Fruit fly (Drosophila melanogaster) whole organism, pupa: ENCODE measurements around the gene nis.

Experiments used
- CG10348 ChIP-seq: fragments of 200-800 bp; sonication (Bioruptor generic); IDR thresholded peaks from 2 replicates; pipeline ENCODE4 v1.3.6; 2022; ENCODE audit warnings: missing biosample characterization, missing genetic modification characterization
- CG12605 ChIP-seq: fragments of 200-800 bp; sonication (Bioruptor generic); IDR thresholded peaks from 2 replicates; pipeline ENCODE4 v1.3.6; 2022; ENCODE audit warnings: missing biosample characterization, missing genetic modification characterization
- CG13204 ChIP-seq: fragments of 200-800 bp; sonication (Bioruptor generic); optimal IDR thresholded peaks from 2 replicates; lab custom pipeline; 2018; ENCODE audit warnings: missing biosample characterization, mild to moderate bottlenecking, missing genetic modification characterization, moderate library complexity
- CG14655 ChIP-seq: fragments of 200-800 bp; sonication (Bioruptor generic); optimal IDR thresholded peaks from 3 replicates; lab custom pipeline; 2017; ENCODE audit warnings: mild to moderate bottlenecking, missing biosample characterization, missing genetic modification reagents, missing genetic modification characterization
- CG15710 ChIP-seq: fragments of 200-800 bp; sonication (Bioruptor generic); optimal IDR thresholded peaks from 2 replicates; lab custom pipeline; 2018; ENCODE audit warnings: missing biosample characterization, mild to moderate bottlenecking, missing genetic modification characterization, moderate library complexity
- CG17806 ChIP-seq: fragments of 200-800 bp; sonication (Bioruptor generic); optimal IDR thresholded peaks from 2 replicates; lab custom pipeline; 2018; ENCODE audit warnings: missing biosample characterization, mild to moderate bottlenecking, missing genetic modification characterization, moderate library complexity
- CG32121 ChIP-seq: fragments of 200-800 bp; sonication (Bioruptor generic); IDR thresholded peaks from 2 replicates; pipeline ENCODE4 v1.3.6; 2022; ENCODE audit warnings: missing biosample characterization, missing genetic modification characterization
- CG34367 ChIP-seq: fragments of 200-800 bp; sonication (Bioruptor generic); optimal IDR thresholded peaks from 2 replicates; lab custom pipeline; 2018; ENCODE audit warnings: missing biosample characterization, mild to moderate bottlenecking, missing genetic modification characterization
- CG4496 ChIP-seq: fragments of 200-800 bp; sonication (Bioruptor generic); IDR thresholded peaks from 3 replicates; pipeline ENCODE4 v1.3.6; 2022; ENCODE audit warnings: missing biosample characterization, missing genetic modification characterization
- CG8159 ChIP-seq: fragments of 200-800 bp; sonication (Bioruptor generic); optimal IDR thresholded peaks from 3 replicates; lab custom pipeline; 2018; ENCODE audit warnings: missing biosample characterization, mild to moderate bottlenecking, missing genetic modification characterization, moderate library complexity
- CG8301 ChIP-seq: fragments of 200-800 bp; sonication (Bioruptor generic); optimal IDR thresholded peaks from 2 replicates; lab custom pipeline; 2018; ENCODE audit warnings: missing biosample characterization, mild to moderate bottlenecking, missing genetic modification characterization
- CG9948 ChIP-seq: fragments of 200-800 bp; sonication (Bioruptor generic); optimal IDR thresholded peaks from 2 replicates; lab custom pipeline; 2018; ENCODE audit warnings: missing biosample characterization, mild to moderate bottlenecking, missing genetic modification characterization, moderate library complexity
- D1 ChIP-seq: fragments of 200-800 bp; sonication (Bioruptor generic); optimal IDR thresholded peaks from 2 replicates; lab custom pipeline; 2018; ENCODE audit warnings: missing biosample characterization, mild to moderate bottlenecking, missing genetic modification characterization, moderate library complexity
- EcR ChIP-seq: fragments of 200-800 bp; sonication (Bioruptor generic); optimal IDR thresholded peaks from 3 replicates; lab custom pipeline; 2019; ENCODE audit warnings: missing biosample characterization, missing genetic modification characterization, mild to moderate bottlenecking, moderate library complexity, missing genetic modification reagents
- Ets98B ChIP-seq: fragments of 200-800 bp; sonication (Bioruptor generic); IDR thresholded peaks from 2 replicates; pipeline ENCODE4 v1.3.6; 2022; ENCODE audit warnings: missing biosample characterization, missing genetic modification characterization
- Pif1A ChIP-seq: fragments of 200-800 bp; sonication (Bioruptor generic); optimal IDR thresholded peaks from 3 replicates; lab custom pipeline; 2016; ENCODE audit warnings: missing biosample characterization, missing genetic modification characterization
- Pif1B ChIP-seq: fragments of 200-800 bp; sonication (Bioruptor generic); optimal IDR thresholded peaks from 3 replicates; lab custom pipeline; 2016; ENCODE audit warnings: missing biosample characterization, missing genetic modification characterization
- Snoo ChIP-seq: fragments of 200-800 bp; sonication (Bioruptor generic); optimal IDR thresholded peaks from 3 replicates; lab custom pipeline; 2017; ENCODE audit warnings: missing biosample characterization, mild to moderate bottlenecking, missing genetic modification characterization, inconsistent platforms
- fd96Ca ChIP-seq: fragments of 200-800 bp; sonication (Bioruptor generic); IDR thresholded peaks from 3 replicates; pipeline ENCODE4 v1.3.6; 2022; ENCODE audit warnings: missing biosample characterization, missing genetic modification characterization
- gl ChIP-seq: fragments of 200-800 bp; sonication (Bioruptor generic); optimal IDR thresholded peaks from 2 replicates; lab custom pipeline; 2018; ENCODE audit warnings: missing biosample characterization, mild to moderate bottlenecking, missing genetic modification characterization
- rn ChIP-seq: fragments of 200-800 bp; sonication (Bioruptor generic); IDR thresholded peaks from 2 replicates; pipeline ENCODE4 v1.3.6; 2022; ENCODE audit warnings: missing biosample characterization, missing genetic modification characterization

nis gene

DNA sequence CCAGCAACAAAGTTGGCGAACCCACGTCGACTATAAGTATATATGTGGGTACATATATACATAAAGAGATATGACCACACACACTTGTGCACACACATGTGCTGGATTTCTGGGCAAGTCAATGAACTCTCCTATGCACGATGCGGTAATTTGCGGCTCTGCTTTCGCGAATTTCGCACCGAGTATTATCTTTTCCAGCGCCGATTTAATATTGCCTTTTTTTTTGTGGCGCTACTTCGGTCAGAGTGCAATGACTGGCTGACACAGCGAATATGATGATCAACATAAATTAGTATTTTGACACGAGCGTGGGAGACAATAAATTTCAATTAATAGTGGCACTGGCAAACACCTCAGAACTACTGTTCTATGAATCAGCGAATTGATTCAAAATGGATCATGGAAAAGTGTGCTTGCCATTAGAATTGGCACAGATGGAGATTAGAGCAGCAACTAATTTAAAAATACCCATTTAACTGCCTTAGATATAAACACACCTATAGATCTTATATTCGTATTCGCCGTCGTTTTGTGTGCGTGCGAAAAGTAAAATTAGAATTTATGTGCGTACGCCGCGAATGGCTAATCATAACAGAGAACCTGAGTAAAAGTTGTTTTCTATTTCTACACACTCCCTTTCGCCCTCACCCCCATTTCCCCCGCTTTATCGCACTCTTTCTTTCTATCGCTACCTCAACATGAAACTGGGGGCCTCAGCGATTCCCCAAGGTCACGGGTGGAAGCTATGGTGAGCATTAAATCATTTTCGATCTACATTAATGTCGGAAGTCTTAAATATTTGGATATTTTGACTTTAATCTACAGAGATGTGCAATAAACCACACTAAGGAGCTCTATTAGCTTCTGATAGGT lies 44.7 kb upstream of the nis start:
- no peak for TF ChIP-seq CG8301
- no peak for TF ChIP-seq CG17806 (tag; lab: Kevin White, UChicago)
- TF ChIP-seq EcR (GFP tag; lab: Kevin White, UChicago), result no peak
- TF ChIP-seq Pif1B, result no peak
- TF ChIP-seq CG14655, result no peak
- TF ChIP-seq Pif1A (GFP tag; lab: Kevin White, UChicago), result no peak
- no peak for TF ChIP-seq CG9948 (tag; lab: Kevin White, UChicago)
- TF ChIP-seq CG13204 (GFP tag; lab: Kevin White, UChicago), result no peak
- no peak for TF ChIP-seq CG12605 (GFP tag; lab: Robert Waterston, UW)
- no peak for TF ChIP-seq CG15710 (tag; lab: Kevin White, UChicago)
- TF ChIP-seq Ets98B, result no peak
- TF ChIP-seq gl (tag; lab: Kevin White, UChicago), result no peak
- no peak for TF ChIP-seq Snoo (tag; lab: Kevin White, UChicago)
- no peak for TF ChIP-seq CG32121 (GFP tag; lab: Robert Waterston, UW)

- TF ChIP-seq Pif1A (GFP tag; lab: Kevin White, UChicago) (no peak), CG17806 (tag; lab: Kevin White, UChicago) (no peak), rn (GFP tag; lab: Robert Waterston, UW) (no peak), CG34367 (tag; lab: Kevin White, UChicago) (no peak), CG12605 (GFP tag; lab: Robert Waterston, UW) (no peak), CG4496 (GFP tag; lab: Robert Waterston, UW) (no peak), CG15710 (tag; lab: Kevin White, UChicago) (no peak), CG14655 (no peak), CG9948 (tag; lab: Kevin White, UChicago) (no peak), Snoo (tag; lab: Kevin White, UChicago) (no peak), CG8159 (tag; lab: Kevin White, UChicago) (no peak), CG8301 (no peak), CG10348 (GFP tag; lab: Robert Waterston, UW) (no peak), EcR (GFP tag; lab: Kevin White, UChicago) (no peak), Ets98B (no peak), fd96Ca (GFP tag; lab: Robert Waterston, UW) (no peak), D1 (tag; lab: Kevin White, UChicago) (no peak), gl (tag; lab: Kevin White, UChicago) (no peak), CG32121 (GFP tag; lab: Robert Waterston, UW) (no peak)
Measured at dm6 chr2L:1630576-1630975, 43.6 kb upstream of the nis start.

DNA sequence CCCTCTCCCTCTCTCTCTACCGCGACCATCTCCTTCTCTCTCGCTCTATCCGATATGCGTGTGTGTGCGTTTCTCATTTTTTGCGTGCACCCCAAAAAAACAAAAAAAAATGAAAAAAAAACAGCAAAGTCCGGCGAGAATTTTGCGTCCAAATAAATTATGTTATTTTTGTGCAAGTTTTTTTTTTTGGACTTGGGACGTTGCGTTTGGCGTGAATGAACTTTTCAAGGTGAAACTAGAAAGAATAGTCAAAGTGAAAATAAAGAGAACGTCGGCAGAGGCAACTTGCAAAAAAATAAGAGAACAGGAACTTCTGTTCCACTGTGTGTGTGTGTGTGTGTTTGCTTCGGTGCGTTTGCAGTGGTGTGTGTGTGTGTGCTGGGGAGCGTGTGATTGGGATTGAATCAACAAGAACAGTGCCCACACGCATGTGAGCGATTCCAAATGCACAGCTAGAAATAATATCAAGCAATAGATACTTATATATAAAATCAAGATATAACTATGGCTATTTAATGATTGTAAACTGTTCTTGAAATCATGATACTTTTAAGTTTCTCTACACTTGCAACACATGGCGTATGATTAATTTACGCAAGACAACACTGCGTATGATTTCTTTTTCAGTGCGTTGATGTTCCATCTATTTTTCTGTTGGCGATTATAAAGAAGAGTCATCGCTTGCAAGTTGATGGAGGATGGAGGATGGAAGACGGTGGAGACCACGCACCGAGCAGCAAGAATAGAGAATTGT lies 42.4 kb upstream of the nis start:
- TF ChIP-seq Snoo (tag; lab: Kevin White, UChicago) (no peak), CG12605 (GFP tag; lab: Robert Waterston, UW) (0 out of 2 replicates have a peak, but pooled peaks have one; percentile 24), EcR (GFP tag; lab: Kevin White, UChicago) (no peak), CG4496 (GFP tag; lab: Robert Waterston, UW) (peak; percentile 81), Ets98B (peak; percentile 69), Pif1A (GFP tag; lab: Kevin White, UChicago) (no peak), CG10348 (GFP tag; lab: Robert Waterston, UW) (peak; percentile 46; the same call in 1 of the 2 replicates), CG8301 (peak; percentile 77), CG32121 (GFP tag; lab: Robert Waterston, UW) (peak; percentile 37), fd96Ca (GFP tag; lab: Robert Waterston, UW) (peak; percentile 72; the same call in 2 of the 3 replicates), Pif1B (no peak), CG9948 (tag; lab: Kevin White, UChicago) (no peak), rn (GFP tag; lab: Robert Waterston, UW) (no peak), CG13204 (GFP tag; lab: Kevin White, UChicago) (no peak), CG14655 (peak; percentile 82), CG15710 (tag; lab: Kevin White, UChicago) (no peak), CG17806 (tag; lab: Kevin White, UChicago) (no peak)

dm6 chr2L:1628502-1628864 lies 41.5 kb upstream of the nis start:
- TF ChIP-seq D1 (tag; lab: Kevin White, UChicago) (no peak), Snoo (tag; lab: Kevin White, UChicago) (no peak), fd96Ca (GFP tag; lab: Robert Waterston, UW) (no peak)

dm6 chr2L:1627824-1628501 lies 41.0 kb upstream of the nis start:
- TF ChIP-seq CG8301 (no peak), CG15710 (tag; lab: Kevin White, UChicago) (no peak)
